Fruit fly (Drosophila melanogaster) whole organism, embryonic: ENCODE results near the gene Prx1.

Source experiments
- CG1529 ChIP-seq: fragments of 200-800 bp; sonication (Bioruptor generic); optimal IDR thresholded peaks from 3 replicates; lab custom pipeline; 2018; ENCODE audit warnings: missing biosample characterization, missing genetic modification characterization
- CG1832 ChIP-seq: fragments of 200-800 bp; sonication (Bioruptor generic); optimal IDR thresholded peaks from 2 replicates; lab custom pipeline; 2017; ENCODE audit warnings: missing biosample characterization, mild to moderate bottlenecking, missing genetic modification characterization, inconsistent platforms
- CG3163 ChIP-seq: fragments of 200-800 bp; sonication (Bioruptor generic); optimal IDR thresholded peaks from 3 replicates; lab custom pipeline; 2016; ENCODE audit warnings: missing biosample characterization, missing genetic modification characterization
- Xbp1 ChIP-seq: fragments of 200-800 bp; sonication (Bioruptor generic); optimal IDR thresholded peaks from 3 replicates; lab custom pipeline; 2016; ENCODE audit warnings: missing biosample characterization, mild to moderate bottlenecking, missing genetic modification characterization
- jigr1 ChIP-seq: fragments of 200-800 bp; sonication (Bioruptor generic); IDR thresholded peaks from 3 replicates; pipeline ENCODE4 v1.3.6; 2022; ENCODE audit warnings: missing biosample characterization, missing genetic modification characterization
- knrl ChIP-seq: fragments of 200-800 bp; sonication (Bioruptor generic); IDR thresholded peaks from 3 replicates; pipeline ENCODE4 v1.3.6; 2022; ENCODE audit warnings: missing biosample characterization, missing genetic modification characterization; ENCODE audit not compliant: partially characterized antibody
- sim ChIP-seq: fragments of 200-800 bp; sonication (Bioruptor generic); IDR thresholded peaks from 2 replicates; pipeline ENCODE4 v1.3.6; 2022; ENCODE audit warnings: missing biosample characterization, missing genetic modification characterization
- usp ChIP-seq: fragments of >200 bp; optimal IDR thresholded peaks from 2 replicates; lab custom pipeline; 2017; ENCODE audit warnings: missing biosample characterization, missing genetic modification characterization

DNA sequence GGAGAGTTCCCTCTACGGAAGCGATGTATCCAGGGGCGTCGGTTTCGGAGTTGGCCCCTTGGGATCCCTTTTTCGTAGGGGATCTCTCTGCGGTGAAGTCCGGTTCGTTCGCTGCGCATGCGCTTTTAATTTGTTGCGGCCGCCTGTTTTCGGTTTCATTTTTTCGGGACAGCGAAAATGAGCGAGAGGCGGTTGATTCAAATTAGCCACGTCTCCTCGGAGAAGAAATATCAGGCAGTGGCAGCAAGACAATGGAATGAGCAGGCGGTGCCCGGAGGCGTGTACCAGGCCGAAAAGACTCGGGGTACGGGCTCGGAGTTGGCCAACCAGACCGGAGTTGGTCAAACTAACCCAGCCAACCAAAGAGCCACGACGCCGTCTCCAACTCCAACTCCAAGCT lies 11.5 kb upstream of the Prx1 start:
- TF ChIP-seq CG1832 (GFP tag; lab: Kevin White, UChicago) = no peak
- TF ChIP-seq Xbp1 (GFP tag; lab: Kevin White, UChicago) = no peak
- TF ChIP-seq usp (GFP tag; lab: Kevin White, UChicago) = no peak
- TF ChIP-seq sim = no peak
- TF ChIP-seq CG1529 (GFP tag; lab: Kevin White, UChicago) = no peak
- no peak for TF ChIP-seq CG3163 (GFP tag; lab: Kevin White, UChicago)
- no peak for TF ChIP-seq knrl (GFP tag; lab: Robert Waterston, UW)
- TF ChIP-seq jigr1 (GFP tag; lab: Robert Waterston, UW) = no peak
